Fruit fly (Drosophila melanogaster) whole organism, embryonic: ENCODE measurements around the gene Fum1.
A peak's percentile ranks its signal among the peaks of the same experiment; 100 is the strongest.

ENCODE experiments used
- B-H2 ChIP-seq: fragments of 200-800 bp; sonication (Bioruptor generic); optimal IDR thresholded peaks from 2 replicates; lab custom pipeline; 2018; ENCODE audit warnings: missing biosample characterization, mild to moderate bottlenecking, missing genetic modification characterization
- Bdp1 ChIP-seq: fragments of 200-800 bp; sonication (Bioruptor generic); optimal IDR thresholded peaks from 3 replicates; lab custom pipeline; 2016; ENCODE audit warnings: missing biosample characterization, missing genetic modification characterization
- CG10267 ChIP-seq: fragments of 200-800 bp; sonication (Bioruptor generic); optimal IDR thresholded peaks from 2 replicates; lab custom pipeline; 2018; ENCODE audit warnings: missing biosample characterization, mild to moderate bottlenecking, missing genetic modification characterization, moderate library complexity
- CG11695 ChIP-seq: fragments of 200-800 bp; sonication (Bioruptor generic); IDR thresholded peaks from 3 replicates; pipeline ENCODE4 v1.3.6; 2022; ENCODE audit warnings: missing biosample characterization, missing genetic modification characterization
- CG12769 ChIP-seq: fragments of 200-800 bp; sonication (Bioruptor generic); optimal IDR thresholded peaks from 2 replicates; lab custom pipeline; 2019; ENCODE audit warnings: missing biosample characterization, mild to moderate bottlenecking, missing genetic modification characterization, moderate library complexity
- CG14014 ChIP-seq: fragments of 200-800 bp; sonication (Bioruptor generic); IDR thresholded peaks from 2 replicates; pipeline ENCODE4 v1.3.6; 2022; ENCODE audit warnings: missing biosample characterization, missing genetic modification characterization
- CG16779 ChIP-seq: fragments of 200-800 bp; sonication (Bioruptor generic); IDR thresholded peaks from 2 replicates; pipeline ENCODE4 v1.3.6; 2022; ENCODE audit warnings: missing biosample characterization, missing genetic modification characterization
- CG18011 ChIP-seq: fragments of 200-800 bp; sonication (Bioruptor generic); optimal IDR thresholded peaks from 2 replicates; lab custom pipeline; 2017; ENCODE audit warnings: missing biosample characterization, missing genetic modification characterization, mild to moderate bottlenecking, moderate library complexity, missing genotype
- CG32772 ChIP-seq: fragments of 200-800 bp; sonication (Bioruptor generic); IDR thresholded peaks from 2 replicates; pipeline ENCODE4 v1.3.6; 2022; ENCODE audit warnings: missing biosample characterization, missing genetic modification characterization
- CG3726 ChIP-seq: fragments of 200-800 bp; sonication (Bioruptor generic); IDR thresholded peaks from 3 replicates; pipeline ENCODE4, ENCODE4 v1.3.6; 2022; ENCODE audit warnings: missing biosample characterization, missing genetic modification characterization
- CG4404 ChIP-seq: fragments of 200-800 bp; sonication (Bioruptor generic); IDR thresholded peaks from 2 replicates; pipeline ENCODE4 v1.3.6; 2022; ENCODE audit warnings: missing biosample characterization, missing genetic modification characterization
- CG4820 ChIP-seq: fragments of 200-800 bp; sonication (Bioruptor generic); optimal IDR thresholded peaks from 3 replicates; lab custom pipeline; 2016; ENCODE audit warnings: missing biosample characterization, missing genetic modification characterization
- CG5245 ChIP-seq: fragments of 200-800 bp; sonication (Bioruptor generic); optimal IDR thresholded peaks from 3 replicates; lab custom pipeline; 2016; ENCODE audit warnings: missing biosample characterization, missing genetic modification characterization
- CG9797 ChIP-seq: fragments of 200-800 bp; sonication (Bioruptor generic); optimal IDR thresholded peaks from 3 replicates; lab custom pipeline; 2018; ENCODE audit warnings: missing biosample characterization, mild to moderate bottlenecking, missing genetic modification characterization
- CG9817 ChIP-seq: fragments of 200-800 bp; sonication (Bioruptor generic); optimal IDR thresholded peaks from 2 replicates; lab custom pipeline; 2018; ENCODE audit warnings: missing biosample characterization, mild to moderate bottlenecking, missing genetic modification characterization, moderate library complexity
- Dek ChIP-seq: fragments of 200-800 bp; sonication (Bioruptor generic); optimal IDR thresholded peaks from 3 replicates; lab custom pipeline; 2019; ENCODE audit warnings: missing biosample characterization, mild to moderate bottlenecking, missing genetic modification characterization, moderate library complexity
- ERR ChIP-seq: fragments of 200-800 bp; sonication (Bioruptor generic); optimal IDR thresholded peaks from 2 replicates; lab custom pipeline; 2016; ENCODE audit warnings: missing biosample characterization, missing genetic modification characterization
- Gsc ChIP-seq: fragments of 200-800 bp; sonication (Bioruptor generic); IDR thresholded peaks from 2 replicates; pipeline ENCODE4 v1.3.6; 2022; ENCODE audit warnings: missing biosample characterization, missing genetic modification characterization
- Gug ChIP-seq: fragments of 200-800 bp; sonication (Bioruptor generic); IDR thresholded peaks from 4 replicates; pipeline ENCODE4 v1.3.6; 2022; ENCODE audit warnings: missing biosample characterization, missing genetic modification characterization
- HLH54F ChIP-seq: fragments of 200-800 bp; sonication (Bioruptor generic); optimal IDR thresholded peaks from 3 replicates; lab custom pipeline; 2016; ENCODE audit warnings: missing biosample characterization, missing genetic modification characterization
- Hand ChIP-seq: fragments of 200-800 bp; sonication (Bioruptor generic); optimal IDR thresholded peaks from 2 replicates; lab custom pipeline; 2017; ENCODE audit warnings: mild to moderate bottlenecking, missing biosample characterization, missing genetic modification reagents, missing genetic modification characterization
- Hsf ChIP-seq: fragments of 200-800 bp; sonication (Bioruptor generic); optimal IDR thresholded peaks from 3 replicates; lab custom pipeline; 2016; ENCODE audit warnings: missing biosample characterization, missing genetic modification characterization
- Lim3 ChIP-seq: fragments of 200-800 bp; sonication (Bioruptor generic); IDR thresholded peaks from 2 replicates; pipeline ENCODE4 v1.3.6; 2022; ENCODE audit warnings: missing biosample characterization, missing genetic modification characterization
- Mad ChIP-seq: fragments of 200-800 bp; sonication (Bioruptor generic); optimal IDR thresholded peaks from 2 replicates; lab custom pipeline; 2016; ENCODE audit warnings: missing biosample characterization, missing genetic modification characterization
- Med ChIP-seq: fragments of 200-800 bp; sonication (Bioruptor generic); peaks from one replicate; lab custom pipeline; 2016; ENCODE audit warnings: missing biosample characterization, missing genetic modification characterization, mild to moderate bottlenecking, inconsistent platforms, moderate library complexity
- Nf-YC ChIP-seq: fragments of 200-800 bp; optimal IDR thresholded peaks from 3 replicates; lab custom pipeline; 2019; ENCODE audit warnings: missing biosample characterization, mild to moderate bottlenecking, missing genetic modification characterization, moderate library complexity
- Sox102F ChIP-seq: fragments of 200-800 bp; sonication (Bioruptor generic); optimal IDR thresholded peaks from 2 replicates; lab custom pipeline; 2018; ENCODE audit warnings: missing biosample characterization, mild to moderate bottlenecking, missing genetic modification characterization, moderate library complexity
- Xrp1 ChIP-seq: fragments of 200-800 bp; sonication (Bioruptor generic); IDR thresholded peaks from 2 replicates; pipeline ENCODE4 v1.3.6; 2022; ENCODE audit warnings: missing biosample characterization, missing genetic modification characterization
- cato ChIP-seq: fragments of 200-800 bp; sonication (Bioruptor generic); optimal IDR thresholded peaks from 2 replicates; lab custom pipeline; 2016; ENCODE audit warnings: missing biosample characterization, missing genetic modification characterization, borderline replicate concordance
- chinmo ChIP-seq: fragments of 200-800 bp; sonication (Bioruptor generic); IDR thresholded peaks from 4 replicates; pipeline ENCODE4 v1.3.6; 2022; ENCODE audit warnings: missing biosample characterization, missing genetic modification characterization; ENCODE audit not compliant: partially characterized antibody
- da ChIP-seq: fragments of 200-800 bp; sonication (Bioruptor generic); optimal IDR thresholded peaks from 2 replicates; lab custom pipeline; 2016; ENCODE audit warnings: missing biosample characterization, missing genetic modification characterization
- dimm ChIP-seq: fragments of 200-800 bp; sonication (Bioruptor generic); IDR thresholded peaks from 2 replicates; pipeline ENCODE4 v1.3.6; 2022; ENCODE audit warnings: missing biosample characterization, missing genetic modification characterization
- dpn ChIP-seq, 2 experiments: fragments of 200-800 bp; sonication (Bioruptor generic); optimal IDR thresholded peaks; 3 replicates each; lab custom pipeline; 2016; ENCODE audit warnings: missing biosample characterization in 2 of 2, missing genetic modification characterization in 2 of 2
- ewg ChIP-seq: fragments of 200-800 bp; sonication (Bioruptor generic); optimal IDR thresholded peaks from 3 replicates; lab custom pipeline; 2017; ENCODE audit warnings: mild to moderate bottlenecking, missing biosample characterization, missing genetic modification reagents, missing genetic modification characterization
- fd3F ChIP-seq: fragments of 200-800 bp; sonication (Bioruptor generic); optimal IDR thresholded peaks from 2 replicates; lab custom pipeline; 2018; ENCODE audit warnings: missing biosample characterization, mild to moderate bottlenecking, missing genetic modification characterization, moderate library complexity
- gsb-n ChIP-seq: fragments of 200-800 bp; sonication (Bioruptor generic); optimal IDR thresholded peaks from 3 replicates; lab custom pipeline; 2018; ENCODE audit warnings: missing biosample characterization, mild to moderate bottlenecking, missing genetic modification characterization
- ken ChIP-seq: fragments of 200-800 bp; sonication (Bioruptor generic); IDR thresholded peaks from 3 replicates; pipeline ENCODE4 v1.3.6; 2022; ENCODE audit warnings: missing biosample characterization, missing genetic modification characterization
- klu ChIP-seq: fragments of 200-800 bp; sonication (Bioruptor generic); IDR thresholded peaks from 2 replicates; pipeline ENCODE4 v1.3.6; 2022; ENCODE audit warnings: missing biosample characterization, missing genetic modification characterization
- lbe ChIP-seq: fragments of 200-800 bp; sonication (Bioruptor generic); optimal IDR thresholded peaks from 2 replicates; lab custom pipeline; 2016; ENCODE audit warnings: missing biosample characterization, mild to moderate bottlenecking, missing genetic modification characterization
- maf-S ChIP-seq: fragments of 200-800 bp; sonication (Bioruptor generic); optimal IDR thresholded peaks from 2 replicates; lab custom pipeline; 2016; ENCODE audit warnings: missing biosample characterization, missing genetic modification characterization
- mirr ChIP-seq: fragments of 200-800 bp; sonication (Bioruptor generic); optimal IDR thresholded peaks from 3 replicates; lab custom pipeline; 2018; ENCODE audit warnings: missing biosample characterization, mild to moderate bottlenecking, missing genetic modification characterization
- oc ChIP-seq: fragments of 200-800 bp; sonication (Bioruptor generic); optimal IDR thresholded peaks from 2 replicates; lab custom pipeline; 2018; ENCODE audit warnings: missing biosample characterization, mild to moderate bottlenecking, missing genetic modification characterization, moderate library complexity
- pnt ChIP-seq: fragments of 200-800 bp; sonication (Bioruptor generic); optimal IDR thresholded peaks from 3 replicates; lab custom pipeline; 2016; ENCODE audit warnings: missing biosample characterization, missing genetic modification characterization
- rib ChIP-seq: fragments of 200-800 bp; sonication (Bioruptor generic); IDR thresholded peaks from 2 replicates; pipeline ENCODE4 v1.3.6; 2022; ENCODE audit warnings: missing biosample characterization, missing genetic modification characterization
- sens ChIP-seq: fragments of 200-800 bp; sonication (Bioruptor generic); peaks from one replicate; lab custom pipeline; 2016; ENCODE audit warnings: missing biosample characterization, missing genetic modification characterization
- seq ChIP-seq: fragments of 200-800 bp; sonication (Bioruptor generic); IDR thresholded peaks from 2 replicates; pipeline ENCODE4 v1.3.6; 2022; ENCODE audit warnings: missing biosample characterization, missing genetic modification characterization
- sima ChIP-seq: fragments of 200-800 bp; sonication (Bioruptor generic); optimal IDR thresholded peaks from 2 replicates; lab custom pipeline; 2016; ENCODE audit warnings: missing biosample characterization, missing genetic modification characterization
- tap ChIP-seq: fragments of 200-800 bp; optimal IDR thresholded peaks from 3 replicates; lab custom pipeline; 2019; ENCODE audit warnings: missing biosample characterization, mild to moderate bottlenecking, missing genetic modification characterization, moderate library complexity
- tgo ChIP-seq: fragments of 200-800 bp; sonication (Bioruptor generic); IDR thresholded peaks from 3 replicates; pipeline ENCODE4 v1.3.6; 2022; ENCODE audit warnings: missing biosample characterization, missing genetic modification characterization
- tin ChIP-seq: fragments of 200-800 bp; sonication (Bioruptor generic); optimal IDR thresholded peaks from 3 replicates; lab custom pipeline; 2016; ENCODE audit warnings: missing biosample characterization, missing genetic modification characterization
- unc-4 ChIP-seq: fragments of 200-800 bp; sonication (Bioruptor generic); IDR thresholded peaks from 2 replicates; pipeline ENCODE4 v1.3.6; 2022; ENCODE audit warnings: missing biosample characterization, missing genetic modification characterization; ENCODE audit not compliant: partially characterized antibody

Gene Fum1

dm6 chrX:6696467-6696866, 18.2 kb downstream of the Fum1 start (continued):
- no peak for TF ChIP-seq sima (GFP tag; lab: Kevin White, UChicago)
- TF ChIP-seq fd3F (GFP tag; lab: Kevin White, UChicago) = peak; percentile 41
- no peak for TF ChIP-seq CG12769 (tag; lab: Kevin White, UChicago)
- no peak for TF ChIP-seq dimm
- TF ChIP-seq CG11695 (GFP tag; lab: Robert Waterston, UW) = peak; percentile 81
- TF ChIP-seq klu (GFP tag; lab: Robert Waterston, UW) = no peak
- no peak for TF ChIP-seq da (GFP tag; lab: Kevin White, UChicago)
- no peak for TF ChIP-seq unc-4 (GFP tag; lab: Robert Waterston, UW)
- TF ChIP-seq Hand (GFP tag; lab: Kevin White, UChicago) = peak; percentile 90
- peak; percentile 24; the same call in 1 of the 4 replicates for TF ChIP-seq Gug (GFP tag; lab: Robert Waterston, UW)
- peak; percentile 43 for TF ChIP-seq Mad (GFP tag; lab: Kevin White, UChicago)
- TF ChIP-seq B-H2 (GFP tag; lab: Kevin White, UChicago) = peak; percentile 84
- peak; percentile 50 for TF ChIP-seq CG10267 (tag; lab: Kevin White, UChicago)
- peak; percentile 67 for TF ChIP-seq Nf-YC (tag; lab: Kevin White, UChicago)
- peak; percentile 67; the same call in 1 of the 2 replicates for TF ChIP-seq Xrp1 (GFP tag; lab: Robert Waterston, UW)
- 0 out of 2 replicates have a peak, but pooled peaks have one; percentile 17 for TF ChIP-seq CG16779 (GFP tag; lab: Robert Waterston, UW)
- peak; percentile 51 for TF ChIP-seq CG9817 (tag; lab: Kevin White, UChicago)
- TF ChIP-seq dpn (GFP tag; optimal IDR thresholded peaks at IDR 0.05; lab: Kevin White, UChicago) = peak; percentile 54 to 61
- peak; percentile 18 for TF ChIP-seq ERR (GFP tag; lab: Kevin White, UChicago)
- peak; percentile 7 for TF ChIP-seq lbe (GFP tag; lab: Kevin White, UChicago)
- peak; percentile 13 for TF ChIP-seq gsb-n (tag; lab: Kevin White, UChicago)
- TF ChIP-seq Hsf (GFP tag; lab: Kevin White, UChicago) = peak; percentile 60
- no peak for TF ChIP-seq CG5245
- TF ChIP-seq CG18011 (GFP tag; lab: Kevin White, UChicago) = peak; percentile 46
- TF ChIP-seq Dek (tag; lab: Kevin White, UChicago) = peak; percentile 66
- TF ChIP-seq seq (GFP tag; lab: Robert Waterston, UW) = peak; percentile 75
- no peak for TF ChIP-seq Gsc (GFP tag; lab: Robert Waterston, UW)
- TF ChIP-seq pnt = peak; percentile 34
- peak; percentile 88 for TF ChIP-seq sens (GFP tag; lab: Kevin White, UChicago)
- TF ChIP-seq tgo (GFP tag; lab: Robert Waterston, UW) = peak; percentile 67; the same call in 1 of the 3 replicates
- TF ChIP-seq maf-S (GFP tag; lab: Kevin White, UChicago) = no peak
- peak; percentile 64 for TF ChIP-seq Sox102F (GFP tag; lab: Kevin White, UChicago)
- TF ChIP-seq CG32772 (GFP tag; lab: Robert Waterston, UW) = peak; percentile 54
- peak; percentile 50 for TF ChIP-seq ewg (GFP tag; lab: Kevin White, UChicago)
- peak; percentile 13 for TF ChIP-seq CG4820 (GFP tag; lab: Kevin White, UChicago)
- TF ChIP-seq Med (GFP tag; lab: Kevin White, UChicago) = peak; percentile 86
- no peak for TF ChIP-seq chinmo
- TF ChIP-seq tap (tag; lab: Kevin White, UChicago) = peak; percentile 54
- peak; percentile 54 for TF ChIP-seq HLH54F (GFP tag; lab: Kevin White, UChicago)
- TF ChIP-seq Bdp1 (GFP tag; lab: Kevin White, UChicago) = peak; percentile 42
- no peak for TF ChIP-seq CG4404 (GFP tag; lab: Robert Waterston, UW)
- 0 out of 2 replicates have a peak, but pooled peaks have one; percentile 38 for TF ChIP-seq rib (GFP tag; lab: Robert Waterston, UW)
- peak; percentile 53 for TF ChIP-seq tin (GFP tag; lab: Kevin White, UChicago)
- TF ChIP-seq cato (GFP tag; lab: Kevin White, UChicago) = no peak
- TF ChIP-seq CG14014 (GFP tag; lab: Robert Waterston, UW) = peak; percentile 69; the same call in 1 of the 2 replicates
- peak; percentile 35 for TF ChIP-seq mirr (GFP tag; lab: Kevin White, UChicago)
- no peak for TF ChIP-seq oc (tag; lab: Kevin White, UChicago)
- TF ChIP-seq ken (GFP tag; lab: Robert Waterston, UW) = peak; percentile 70
- TF ChIP-seq Lim3 (GFP tag; lab: Robert Waterston, UW) = no peak
- TF ChIP-seq CG9797 (GFP tag; lab: Kevin White, UChicago) = no peak
- TF ChIP-seq CG3726 (GFP tag; lab: Robert Waterston, UW) = peak; percentile 46; the same call in 1 of the 3 replicates
